Worm (Caenorhabditis elegans) whole organism, mixed stage, embryonic: ENCODE data around the gene F46C5.4.

Source experiments
- M03D4.4 ChIP-seq: sonication (generic microtip); optimal IDR thresholded peaks from 2 replicates; lab custom pipeline; 2017; ENCODE audit warnings: mild to moderate bottlenecking, missing genetic modification characterization, missing compliant biosample characterization
- bed-3 ChIP-seq: fragments of 200-800 bp; sonication (Bioruptor generic); optimal IDR thresholded peaks from 3 replicates; lab custom pipeline; 2018; ENCODE audit warnings: mild to moderate bottlenecking, missing genetic modification characterization, moderate library complexity, missing compliant biosample characterization
- blmp-1 ChIP-seq: fragments of 150-350 bp; optimal IDR thresholded peaks from 2 replicates; lab custom pipeline; 2014; ENCODE audit warnings: missing biosample characterization, missing genetic modification characterization
- ceh-39 ChIP-seq: fragments of 150-350 bp; optimal IDR thresholded peaks from 2 replicates; lab custom pipeline; 2014; ENCODE audit warnings: missing biosample characterization, missing genetic modification characterization
- ceh-43 ChIP-seq: fragments of 200-800 bp; sonication (Bioruptor generic); optimal IDR thresholded peaks from 2 replicates; lab custom pipeline; 2018; ENCODE audit warnings: mild to moderate bottlenecking, missing genetic modification characterization, moderate library complexity, missing compliant biosample characterization
- ceh-83 ChIP-seq: fragments of 200-800 bp; sonication (Bioruptor generic); optimal IDR thresholded peaks from 2 replicates; lab custom pipeline; 2018; ENCODE audit warnings: mild to moderate bottlenecking, missing genetic modification characterization, missing compliant biosample characterization
- ces-1 ChIP-seq: fragments of 150-350 bp; optimal IDR thresholded peaks from 2 replicates; lab custom pipeline; 2014; ENCODE audit warnings: missing biosample characterization, missing genetic modification reagents, missing genetic modification characterization
- cnd-1 ChIP-seq: fragments of 200-800 bp; sonication (Bioruptor generic); optimal IDR thresholded peaks from 2 replicates; lab custom pipeline; 2018; ENCODE audit warnings: mild to moderate bottlenecking, missing genetic modification characterization, missing compliant biosample characterization
- drap-1 ChIP-seq: fragments of 200-800 bp; sonication (Bioruptor generic); optimal IDR thresholded peaks from 3 replicates; lab custom pipeline; 2018; ENCODE audit warnings: mild to moderate bottlenecking, missing genetic modification characterization, missing compliant biosample characterization
- elt-1 ChIP-seq: sonication (generic microtip); optimal IDR thresholded peaks from 2 replicates; lab custom pipeline; 2017; ENCODE audit warnings: missing genetic modification characterization, mild to moderate bottlenecking, missing compliant biosample characterization, antibody characterized with exemption, moderate library complexity, borderline replicate concordance; ENCODE audit not compliant: insufficient read depth
- elt-3 ChIP-seq: fragments of 150-350 bp; optimal IDR thresholded peaks from 2 replicates; lab custom pipeline; 2014; ENCODE audit warnings: missing biosample characterization, missing genetic modification characterization
- flh-1 ChIP-seq: fragments of 200-800 bp; sonication (Bioruptor generic); optimal IDR thresholded peaks from 2 replicates; lab custom pipeline; 2018; ENCODE audit warnings: mild to moderate bottlenecking, missing genetic modification characterization, moderate library complexity, missing compliant biosample characterization
- ham-2 ChIP-seq: fragments of 200-800 bp; sonication (Bioruptor generic); optimal IDR thresholded peaks from 2 replicates; lab custom pipeline; 2018; ENCODE audit warnings: mild to moderate bottlenecking, missing genetic modification characterization, missing compliant biosample characterization
- hlh-1 ChIP-seq: fragments of 150-350 bp; optimal IDR thresholded peaks from 2 replicates; lab custom pipeline; 2014; ENCODE audit warnings: missing biosample characterization, missing genetic modification reagents, missing genetic modification characterization
- lin-13 ChIP-seq: fragments of 150-350 bp; optimal IDR thresholded peaks from 2 replicates; lab custom pipeline; 2014; ENCODE audit warnings: missing biosample characterization, missing genetic modification characterization
- lin-32 ChIP-seq: fragments of 200-800 bp; sonication (Bioruptor generic); optimal IDR thresholded peaks from 2 replicates; lab custom pipeline; 2018; ENCODE audit warnings: mild to moderate bottlenecking, missing genetic modification characterization, missing compliant biosample characterization
- lsy-2 ChIP-seq: fragments of 150-350 bp; optimal IDR thresholded peaks from 2 replicates; lab custom pipeline; 2014; ENCODE audit warnings: missing biosample characterization, missing genetic modification characterization
- mep-1 ChIP-seq: fragments of 150-350 bp; optimal IDR thresholded peaks from 2 replicates; lab custom pipeline; 2017; ENCODE audit warnings: missing biosample characterization, missing genetic modification reagents, missing genetic modification characterization, inconsistent platforms
- mls-2 ChIP-seq: sonication (generic microtip); optimal IDR thresholded peaks from 2 replicates; lab custom pipeline; 2016; ENCODE audit warnings: mild to moderate bottlenecking, missing genetic modification characterization, moderate library complexity, missing compliant biosample characterization
- nhr-2 ChIP-seq: fragments of 150-350 bp; optimal IDR thresholded peaks from 2 replicates; lab custom pipeline; 2014; ENCODE audit warnings: missing biosample characterization, missing genetic modification characterization
- nhr-237 ChIP-seq: fragments of 150-350 bp; optimal IDR thresholded peaks from 2 replicates; lab custom pipeline; 2014; ENCODE audit warnings: missing biosample characterization, missing genetic modification characterization
- nhr-28 ChIP-seq: fragments of 150-350 bp; optimal IDR thresholded peaks from 2 replicates; lab custom pipeline; 2014; ENCODE audit warnings: missing biosample characterization, missing genetic modification characterization
- nhr-76 ChIP-seq: sonication (generic microtip); optimal IDR thresholded peaks from 2 replicates; lab custom pipeline; 2017; ENCODE audit warnings: missing biosample characterization, missing genetic modification characterization
- pha-4 ChIP-seq: fragments of 150-350 bp; optimal IDR thresholded peaks from 2 replicates; lab custom pipeline; 2018; ENCODE audit warnings: missing biosample characterization, missing genetic modification reagents, missing genetic modification characterization
- sem-2 ChIP-seq: fragments of 200-800 bp; sonication (Bioruptor generic); optimal IDR thresholded peaks from 2 replicates; lab custom pipeline; 2018; ENCODE audit warnings: mild to moderate bottlenecking, missing genetic modification characterization, missing compliant biosample characterization
- snpc-4 ChIP-seq: fragments of 150-350 bp; optimal IDR thresholded peaks from 2 replicates; lab custom pipeline; 2014; ENCODE audit warnings: missing biosample characterization, missing genetic modification characterization
- sptf-1 ChIP-seq: sonication (generic microtip); optimal IDR thresholded peaks from 2 replicates; lab custom pipeline; 2017; ENCODE audit warnings: mild to moderate bottlenecking, missing genetic modification characterization, moderate library complexity, missing compliant biosample characterization
- tbx-8 ChIP-seq: fragments of 200-800 bp; sonication (Bioruptor generic); optimal IDR thresholded peaks from 2 replicates; lab custom pipeline; 2018; ENCODE audit warnings: mild to moderate bottlenecking, missing genetic modification characterization, moderate library complexity, missing compliant biosample characterization
- unc-120 ChIP-seq: sonication (generic microtip); optimal IDR thresholded peaks from 2 replicates; lab custom pipeline; 2017; ENCODE audit warnings: missing genetic modification characterization, missing compliant biosample characterization; ENCODE audit not compliant: poor library complexity, severe bottlenecking
- unc-39 ChIP-seq: fragments of 150-350 bp; optimal IDR thresholded peaks from 2 replicates; lab custom pipeline; 2014; ENCODE audit warnings: missing biosample characterization, missing genetic modification characterization
- unc-62 ChIP-seq: fragments of 150-350 bp; optimal IDR thresholded peaks from 2 replicates; lab custom pipeline; 2014; ENCODE audit warnings: missing biosample characterization, missing genetic modification reagents, missing genetic modification characterization
- zip-8 ChIP-seq: fragments of 150-350 bp; optimal IDR thresholded peaks from 2 replicates; lab custom pipeline; 2014; ENCODE audit warnings: missing biosample characterization, missing genetic modification characterization
- ztf-11 ChIP-seq: fragments of 150-350 bp; optimal IDR thresholded peaks from 2 replicates; lab custom pipeline; 2014; ENCODE audit warnings: missing biosample characterization, missing genetic modification characterization

Gene F46C5.4

ce11 chrII:8829189-8829588 is 6.7 kb upstream of the F46C5.4 start, which contains the start of gene F46C5.2:
F46C5.2 (minus strand) TSS chrII:8829289.
- TF ChIP-seq cnd-1 (no peak), snpc-4 (no peak), lin-13 (no peak), ceh-39 (tag; lab: Kevin White, UChicago) (no peak), elt-1 (tag; lab: Kevin White, UChicago) (no peak), unc-39 (no peak), flh-1 (GFP tag; lab: Kevin White, UChicago) (no peak), drap-1 (GFP tag; lab: Kevin White, UChicago) (no peak)
- TF ChIP-seq, all 35 proteins: peak for 0

- TF ChIP-seq unc-62 (GFP tag; lab: Kevin White, UChicago) (no peak), lin-32 (GFP tag; lab: Kevin White, UChicago) (no peak), nhr-2 (no peak), unc-120 (tag; lab: Kevin White, UChicago) (no peak), ztf-11 (no peak), tbx-8 (GFP tag; lab: Kevin White, UChicago) (no peak), ces-1 (peak; percentile 65), nhr-28 (tag; lab: Kevin White, UChicago) (no peak)
- TF ChIP-seq, all 35 proteins: peak for 1
Measured at ce11 chrII:8830917-8831316, 5.0 kb upstream of the F46C5.4 start.

ce11 chrII:8832941-8833340 is 2.9 kb upstream of the F46C5.4 start:
- TF ChIP-seq nhr-76 (tag; lab: Kevin White, UChicago) = no peak
- no peak for TF ChIP-seq M03D4.4 (tag; lab: Kevin White, UChicago)
- no peak for TF ChIP-seq hlh-1
- TF ChIP-seq, all 35 proteins: peak for 0

- TF ChIP-seq nhr-28 (tag; lab: Kevin White, UChicago) (no peak), ceh-39 (tag; lab: Kevin White, UChicago) (no peak), unc-39 (no peak), sem-2 (GFP tag; lab: Kevin White, UChicago) (no peak), unc-62 (GFP tag; lab: Kevin White, UChicago) (no peak)
Measured at ce11 chrII:8839025-8839424, 3.1 kb downstream of the F46C5.4 start, which contains the start of gene F46C5.7. F46C5.7 (plus strand) TSS chrII:8839325.

ce11 chrII:8844465-8845126 is 8.7 kb downstream of the F46C5.4 start, which contains the start of gene F46C5.6:
F46C5.6 (minus strand) TSS chrII:8844515.
- TF ChIP-seq blmp-1 (tag; lab: Kevin White, UChicago) = no peak
- no peak for TF ChIP-seq unc-39
- TF ChIP-seq elt-3 (tag; lab: Kevin White, UChicago) = no peak
- TF ChIP-seq nhr-2 = no peak
- TF ChIP-seq tbx-8 (GFP tag; lab: Kevin White, UChicago) = no peak
- TF ChIP-seq M03D4.4 (tag; lab: Kevin White, UChicago) = no peak
- TF ChIP-seq mep-1 = no peak
- TF ChIP-seq unc-120 (tag; lab: Kevin White, UChicago) = peak; percentile 83
- TF ChIP-seq elt-1 (tag; lab: Kevin White, UChicago) = no peak
- TF ChIP-seq ceh-43 (GFP tag; lab: Kevin White, UChicago) = no peak
- TF ChIP-seq unc-62 (GFP tag; lab: Kevin White, UChicago) = peak; percentile 48
- TF ChIP-seq hlh-1 = peak; percentile 90
- TF ChIP-seq, all 35 proteins: peak for 3

ce11 chrII:8845298-8845697 is 9.4 kb downstream of the F46C5.4 start, which contains the start of gene agxt-1:
agxt-1 (plus strand) TSS chrII:8845598.
- no peak for TF ChIP-seq sptf-1 (tag; lab: Kevin White, UChicago)
- TF ChIP-seq lsy-2 = no peak
- TF ChIP-seq ham-2 (GFP tag; lab: Kevin White, UChicago) = no peak
- TF ChIP-seq cnd-1 = no peak
- no peak for TF ChIP-seq nhr-237 (tag; lab: Kevin White, UChicago)
- TF ChIP-seq elt-3 (tag; lab: Kevin White, UChicago) = no peak
- TF ChIP-seq nhr-2 = no peak
- TF ChIP-seq bed-3 (GFP tag; lab: Kevin White, UChicago) = no peak
- no peak for TF ChIP-seq pha-4 (tag; lab: Kevin White, UChicago)
- no peak for TF ChIP-seq mep-1
- no peak for TF ChIP-seq mls-2
- TF ChIP-seq flh-1 (GFP tag; lab: Kevin White, UChicago) = no peak
- TF ChIP-seq unc-62 (GFP tag; lab: Kevin White, UChicago) = no peak
- TF ChIP-seq nhr-76 (tag; lab: Kevin White, UChicago) = no peak
- no peak for TF ChIP-seq ceh-83 (GFP tag; lab: Kevin White, UChicago)
- no peak for TF ChIP-seq zip-8
- no peak for TF ChIP-seq ceh-39 (tag; lab: Kevin White, UChicago)
- TF ChIP-seq unc-39 = no peak
- no peak for TF ChIP-seq tbx-8 (GFP tag; lab: Kevin White, UChicago)
- TF ChIP-seq ztf-11 = no peak
